Fruit fly (Drosophila melanogaster) whole organism, adult: Measurements from ENCODE around the gene Baldspot.

Experiments used
- CG11617 ChIP-seq: fragments of 200-800 bp; sonication (Bioruptor generic); optimal IDR thresholded peaks from 2 replicates; lab custom pipeline; 2017; ENCODE audit warnings: mild to moderate bottlenecking, missing biosample characterization, missing genetic modification reagents, missing genetic modification characterization
- CG12768 ChIP-seq: fragments of 200-800 bp; sonication (Bioruptor generic); optimal IDR thresholded peaks from 2 replicates; lab custom pipeline; 2017; ENCODE audit warnings: missing biosample characterization, missing genetic modification characterization, mild to moderate bottlenecking, moderate library complexity, missing genetic modification reagents
- CG1620 ChIP-seq: fragments of 200-800 bp; sonication (Bioruptor generic); optimal IDR thresholded peaks from 2 replicates; lab custom pipeline; 2016; ENCODE audit warnings: missing biosample characterization, missing genetic modification characterization
- CG33017 ChIP-seq: fragments of 200-800 bp; sonication (Bioruptor generic); optimal IDR thresholded peaks from 2 replicates; lab custom pipeline; 2018; ENCODE audit warnings: missing biosample characterization, mild to moderate bottlenecking, missing genetic modification characterization, moderate library complexity
- CG5204 ChIP-seq: fragments of 200-800 bp; sonication (Bioruptor generic); optimal IDR thresholded peaks from 2 replicates; lab custom pipeline; 2016; ENCODE audit warnings: missing biosample characterization, missing genetic modification characterization
- CG7101 ChIP-seq: fragments of 200-800 bp; sonication (Bioruptor generic); optimal IDR thresholded peaks from 2 replicates; lab custom pipeline; 2018; ENCODE audit warnings: missing biosample characterization, mild to moderate bottlenecking, missing genetic modification characterization, moderate library complexity
- Mnt ChIP-seq: fragments of 200-800 bp; sonication (Bioruptor generic); optimal IDR thresholded peaks from 2 replicates; lab custom pipeline; 2016; ENCODE audit warnings: missing biosample characterization, mild to moderate bottlenecking, missing genetic modification characterization
- cnc ChIP-seq, 2 experiments: fragments of >200 bp; optimal IDR thresholded peaks; 2 replicates each; lab custom pipeline; 2017
- kay ChIP-seq: fragments of 200-800 bp; sonication (Bioruptor generic); peaks from one replicate; lab custom pipeline; 2016; ENCODE audit warnings: missing biosample characterization, missing genetic modification characterization, borderline replicate concordance
- ovo ChIP-seq: fragments of 200-800 bp; sonication (Bioruptor generic); optimal IDR thresholded peaks from 2 replicates; lab custom pipeline; 2016; ENCODE audit warnings: missing biosample characterization, missing genetic modification characterization
- toe ChIP-seq: fragments of 200-800 bp; sonication (Bioruptor generic); optimal IDR thresholded peaks from 2 replicates; lab custom pipeline; 2016; ENCODE audit warnings: missing biosample characterization, missing genetic modification characterization

DNA sequence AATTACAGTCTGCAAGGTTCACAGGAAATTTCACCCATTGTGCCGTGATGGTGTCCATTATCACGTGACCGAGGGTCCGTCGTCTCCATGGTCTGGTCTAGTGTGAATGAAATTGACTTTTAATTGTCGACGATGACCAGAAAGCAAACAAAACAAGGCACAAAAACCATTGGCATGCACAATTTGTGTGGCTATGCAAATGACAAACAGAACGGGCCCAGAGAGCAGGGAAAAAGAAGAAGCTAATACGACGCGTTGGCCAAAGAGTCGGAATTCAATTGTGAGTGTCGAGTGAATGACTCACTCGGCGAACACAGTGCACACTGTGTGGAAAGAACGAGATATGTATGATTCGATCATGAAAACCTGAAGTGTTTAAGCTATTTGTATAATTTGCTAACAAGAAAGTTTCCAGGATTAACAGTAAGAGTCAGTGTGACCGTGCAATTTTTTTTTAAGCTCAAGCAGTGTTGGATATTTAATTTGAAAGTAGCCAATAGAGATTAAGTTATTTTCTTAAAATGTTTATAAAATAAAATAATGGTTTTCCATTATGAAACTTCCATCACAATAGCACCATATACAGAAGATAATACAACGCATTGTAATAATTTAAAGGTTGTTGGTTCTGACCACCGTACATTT lies 25.7 kb downstream of the Baldspot start:
- no peak for TF ChIP-seq CG33017
- TF ChIP-seq CG5204 = no peak
- TF ChIP-seq CG1620 (GFP tag; lab: Kevin White, UChicago) = no peak
- peak; percentile 50 for TF ChIP-seq kay (GFP tag; lab: Kevin White, UChicago)
- TF ChIP-seq CG12768 = no peak
- TF ChIP-seq cnc (optimal IDR thresholded peaks at IDR 0.05; lab: Kevin White, UChicago) = no peak
- no peak for TF ChIP-seq CG7101 (tag; lab: Kevin White, UChicago)
- TF ChIP-seq toe = no peak
- TF ChIP-seq CG11617 (GFP tag; lab: Kevin White, UChicago) = no peak
- no peak for TF ChIP-seq ovo (GFP tag; lab: Kevin White, UChicago)
- TF ChIP-seq Mnt (GFP tag; lab: Kevin White, UChicago) = no peak
